Fruit fly (Drosophila melanogaster) whole organism, prepupa: ENCODE data around the gene CG13670.

ENCODE experiments used
- Blimp-1 ChIP-seq: fragments of 200-800 bp; sonication (Bioruptor generic); optimal IDR thresholded peaks from 3 replicates; lab custom pipeline; 2017; ENCODE audit warnings: missing biosample characterization, missing genetic modification characterization, mild to moderate bottlenecking, moderate library complexity, missing genetic modification reagents
- CG10669 ChIP-seq: fragments of 200-800 bp; sonication (Bioruptor generic); optimal IDR thresholded peaks from 3 replicates; lab custom pipeline; 2018; ENCODE audit warnings: missing biosample characterization, mild to moderate bottlenecking, missing genetic modification characterization, moderate library complexity
- CG11294 ChIP-seq: fragments of 200-800 bp; sonication (Bioruptor generic); IDR thresholded peaks from 2 replicates; pipeline ENCODE4 v1.3.6; 2022; ENCODE audit warnings: missing biosample characterization, missing genetic modification characterization
- CG11762 ChIP-seq: fragments of 200-800 bp; sonication (Bioruptor generic); optimal IDR thresholded peaks from 3 replicates; lab custom pipeline; 2016; ENCODE audit warnings: missing biosample characterization, missing genetic modification characterization; ENCODE audit not compliant: insufficient read depth
- CG11902 ChIP-seq: fragments of 200-800 bp; sonication (Bioruptor generic); optimal IDR thresholded peaks from 3 replicates; lab custom pipeline; 2016; ENCODE audit warnings: missing biosample characterization, missing genetic modification characterization
- CG15336 ChIP-seq: fragments of 200-800 bp; sonication (Bioruptor generic); IDR thresholded peaks from 2 replicates; pipeline ENCODE4 v1.3.6; 2022; ENCODE audit warnings: missing biosample characterization, missing genetic modification characterization
- CG1621 ChIP-seq: fragments of 200-800 bp; sonication (Bioruptor generic); optimal IDR thresholded peaks from 3 replicates; lab custom pipeline; 2018; ENCODE audit warnings: missing biosample characterization, mild to moderate bottlenecking, missing genetic modification characterization
- CG16779 ChIP-seq: fragments of 200-800 bp; sonication (Bioruptor generic); optimal IDR thresholded peaks from 3 replicates; lab custom pipeline; 2017; ENCODE audit warnings: missing biosample characterization, mild to moderate bottlenecking, missing genetic modification characterization
- CG3032 ChIP-seq: fragments of 200-800 bp; optimal IDR thresholded peaks from 2 replicates; lab custom pipeline; 2019; ENCODE audit warnings: missing biosample characterization, mild to moderate bottlenecking, missing genetic modification characterization, moderate library complexity
- CG31627 ChIP-seq: fragments of 200-800 bp; sonication (Bioruptor generic); optimal IDR thresholded peaks from 3 replicates; lab custom pipeline; 2016; ENCODE audit warnings: missing biosample characterization, missing genetic modification characterization
- CG32006 ChIP-seq: fragments of 200-800 bp; sonication (Bioruptor generic); optimal IDR thresholded peaks from 3 replicates; lab custom pipeline; 2017; ENCODE audit warnings: missing biosample characterization, mild to moderate bottlenecking, missing genetic modification characterization
- CG3919 ChIP-seq: fragments of 200-800 bp; sonication (Bioruptor generic); optimal IDR thresholded peaks from 3 replicates; lab custom pipeline; 2016; ENCODE audit warnings: missing biosample characterization, missing genetic modification characterization
- CG4318 ChIP-seq: fragments of 200-800 bp; sonication (Bioruptor generic); optimal IDR thresholded peaks from 3 replicates; lab custom pipeline; 2017; ENCODE audit warnings: missing biosample characterization, mild to moderate bottlenecking, missing genetic modification characterization
- CG6163 ChIP-seq: fragments of 200-800 bp; sonication (Bioruptor generic); IDR thresholded peaks from 3 replicates; pipeline ENCODE4 v1.3.6; 2022; ENCODE audit warnings: missing biosample characterization, missing genetic modification characterization
- CG6276 ChIP-seq: fragments of 200-800 bp; sonication (Bioruptor generic); optimal IDR thresholded peaks from 2 replicates; lab custom pipeline; 2017; ENCODE audit warnings: missing biosample characterization, mild to moderate bottlenecking, missing genetic modification characterization
- CG6792 ChIP-seq: fragments of 200-800 bp; sonication (Bioruptor generic); optimal IDR thresholded peaks from 3 replicates; lab custom pipeline; 2016; ENCODE audit warnings: missing biosample characterization, missing genetic modification characterization
- CG6808 ChIP-seq: fragments of 200-800 bp; sonication (Bioruptor generic); optimal IDR thresholded peaks from 3 replicates; lab custom pipeline; 2017; ENCODE audit warnings: missing biosample characterization, missing genetic modification characterization, mild to moderate bottlenecking, moderate library complexity, missing genetic modification reagents
- CG6854 ChIP-seq: fragments of 200-800 bp; sonication (Bioruptor generic); optimal IDR thresholded peaks from 2 replicates; lab custom pipeline; 2017; ENCODE audit warnings: missing biosample characterization, mild to moderate bottlenecking, missing genetic modification characterization
- CG8119 ChIP-seq: fragments of 200-800 bp; sonication (Bioruptor generic); IDR thresholded peaks from 3 replicates; pipeline ENCODE4 v1.3.6; 2022; ENCODE audit warnings: missing biosample characterization, missing genetic modification characterization
- CG8319 ChIP-seq: fragments of 200-800 bp; sonication (Bioruptor generic); optimal IDR thresholded peaks from 3 replicates; lab custom pipeline; 2016; ENCODE audit warnings: missing biosample characterization, missing genetic modification characterization
- CG8632 ChIP-seq: fragments of 200-800 bp; sonication (Bioruptor generic); optimal IDR thresholded peaks from 3 replicates; lab custom pipeline; 2016; ENCODE audit warnings: missing biosample characterization, missing genetic modification characterization
- CG9139 ChIP-seq: fragments of 200-800 bp; sonication (Bioruptor generic); optimal IDR thresholded peaks from 3 replicates; lab custom pipeline; 2017; ENCODE audit warnings: missing biosample characterization, mild to moderate bottlenecking, missing genetic modification characterization
- Eip75B ChIP-seq: fragments of 200-800 bp; sonication (Bioruptor generic); optimal IDR thresholded peaks from 3 replicates; lab custom pipeline; 2016; ENCODE audit warnings: missing biosample characterization, missing genetic modification characterization
- Eip78C ChIP-seq: fragments of 200-800 bp; sonication (Bioruptor generic); peaks from one replicate; lab custom pipeline; 2016; ENCODE audit warnings: missing biosample characterization, missing genetic modification characterization
- Ets21C ChIP-seq: fragments of 200-800 bp; sonication (Bioruptor generic); optimal IDR thresholded peaks from 3 replicates; lab custom pipeline; 2016; ENCODE audit warnings: missing biosample characterization, missing genetic modification characterization
- Hr38 ChIP-seq: sonication (Bioruptor generic); optimal IDR thresholded peaks from 2 replicates; lab custom pipeline; 2016; ENCODE audit warnings: missing biosample characterization, missing genetic modification characterization
- Hr39 ChIP-seq: fragments of 200-800 bp; sonication (Bioruptor generic); optimal IDR thresholded peaks from 2 replicates; lab custom pipeline; 2016; ENCODE audit warnings: missing biosample characterization, missing genetic modification characterization
- Hr4 ChIP-seq: fragments of 200-800 bp; sonication (Bioruptor generic); optimal IDR thresholded peaks from 3 replicates; lab custom pipeline; 2016; ENCODE audit warnings: missing biosample characterization, missing genetic modification characterization
- Lpt ChIP-seq: fragments of 200-800 bp; sonication (Bioruptor generic); optimal IDR thresholded peaks from 3 replicates; lab custom pipeline; 2016; ENCODE audit warnings: missing biosample characterization, missing genetic modification characterization
- OdsH ChIP-seq: fragments of 200-800 bp; sonication (Bioruptor generic); optimal IDR thresholded peaks from 3 replicates; lab custom pipeline; 2016; ENCODE audit warnings: missing biosample characterization, missing genetic modification characterization
- Smox ChIP-seq: fragments of 200-800 bp; sonication (Bioruptor generic); optimal IDR thresholded peaks from 3 replicates; lab custom pipeline; 2016; ENCODE audit warnings: missing biosample characterization, missing genetic modification characterization
- Sox102F ChIP-seq: fragments of 200-800 bp; sonication (Bioruptor generic); optimal IDR thresholded peaks from 2 replicates; lab custom pipeline; 2016; ENCODE audit warnings: missing biosample characterization, mild to moderate bottlenecking, missing genetic modification characterization
- Sox14 ChIP-seq: fragments of 200-800 bp; sonication (Bioruptor generic); optimal IDR thresholded peaks from 3 replicates; lab custom pipeline; 2016; ENCODE audit warnings: missing biosample characterization, missing genetic modification characterization
- Sox15 ChIP-seq: fragments of 200-800 bp; sonication (Bioruptor generic); optimal IDR thresholded peaks from 3 replicates; lab custom pipeline; 2016; ENCODE audit warnings: missing biosample characterization, missing genetic modification characterization
- achi ChIP-seq: fragments of 200-800 bp; sonication (Bioruptor generic); optimal IDR thresholded peaks from 3 replicates; lab custom pipeline; 2016; ENCODE audit warnings: missing biosample characterization, missing genetic modification characterization
- acj6 ChIP-seq: fragments of 200-800 bp; sonication (Bioruptor generic); optimal IDR thresholded peaks from 3 replicates; lab custom pipeline; 2016; ENCODE audit warnings: missing biosample characterization, missing genetic modification characterization
- cyc ChIP-seq: fragments of 200-800 bp; sonication (Bioruptor generic); optimal IDR thresholded peaks from 3 replicates; lab custom pipeline; 2016; ENCODE audit warnings: missing biosample characterization, missing genetic modification characterization
- dac ChIP-seq: fragments of 200-800 bp; sonication (Bioruptor generic); optimal IDR thresholded peaks from 2 replicates; lab custom pipeline; 2017; ENCODE audit warnings: missing biosample characterization, mild to moderate bottlenecking, missing genetic modification characterization
- dsx ChIP-seq: fragments of 200-800 bp; optimal IDR thresholded peaks from 3 replicates; lab custom pipeline; 2019; ENCODE audit warnings: missing biosample characterization, mild to moderate bottlenecking, missing genetic modification characterization, moderate library complexity; ENCODE audit not compliant: poor library complexity, severe bottlenecking
- eg ChIP-seq: fragments of 200-800 bp; sonication (Bioruptor generic); IDR thresholded peaks from 3 replicates; pipeline ENCODE4 v1.3.6; 2022; ENCODE audit warnings: missing biosample characterization, missing genetic modification characterization
- fd59A ChIP-seq: fragments of 200-800 bp; sonication (Bioruptor generic); optimal IDR thresholded peaks from 2 replicates; lab custom pipeline; 2017; ENCODE audit warnings: missing biosample characterization, mild to moderate bottlenecking, missing genetic modification characterization, missing genetic modification reagents
- fd85E ChIP-seq: fragments of 200-800 bp; sonication (Bioruptor generic); optimal IDR thresholded peaks from 3 replicates; lab custom pipeline; 2016; ENCODE audit warnings: missing biosample characterization, missing genetic modification characterization
- fkh ChIP-seq: fragments of 200-800 bp; sonication (Bioruptor generic); optimal IDR thresholded peaks from 3 replicates; lab custom pipeline; 2017; ENCODE audit warnings: missing biosample characterization, mild to moderate bottlenecking, missing genetic modification characterization, moderate library complexity
- lz ChIP-seq: fragments of 200-800 bp; sonication (Bioruptor generic); optimal IDR thresholded peaks from 3 replicates; lab custom pipeline; 2016; ENCODE audit warnings: missing biosample characterization, missing genetic modification characterization
- net ChIP-seq: fragments of 200-800 bp; sonication (Bioruptor generic); optimal IDR thresholded peaks from 3 replicates; lab custom pipeline; 2016; ENCODE audit warnings: missing biosample characterization, missing genetic modification characterization
- pdm3 ChIP-seq: fragments of 200-800 bp; sonication (Bioruptor generic); optimal IDR thresholded peaks from 3 replicates; lab custom pipeline; 2016; ENCODE audit warnings: missing biosample characterization, missing genetic modification characterization
- salr ChIP-seq, 2 experiments: fragments of 200-800 bp; sonication (Bioruptor generic); optimal IDR thresholded peaks; 3 replicates each; lab custom pipeline; 2016 to 2018; ENCODE audit warnings: missing biosample characterization in 2 of 2, missing genetic modification characterization in 2 of 2, mild to moderate bottlenecking in 1 of 2
- spab ChIP-seq: fragments of 200-800 bp; sonication (Bioruptor generic); optimal IDR thresholded peaks from 2 replicates; lab custom pipeline; 2017; ENCODE audit warnings: missing biosample characterization, mild to moderate bottlenecking, missing genetic modification characterization, missing genetic modification reagents
- svp ChIP-seq: fragments of 200-800 bp; sonication (Bioruptor generic); peaks from one replicate; lab custom pipeline; 2016; ENCODE audit warnings: missing biosample characterization, missing genetic modification characterization
- vri ChIP-seq: fragments of 200-800 bp; sonication (Bioruptor generic); optimal IDR thresholded peaks from 3 replicates; lab custom pipeline; 2016; ENCODE audit warnings: missing biosample characterization, mild to moderate bottlenecking, missing genetic modification characterization

The CG13670 gene

dm6 chr3L:8306880-8307279 is 13.7 kb upstream of the CG13670 start, which contains the start of gene Gr66a:
Gr66a (minus strand) TSS chr3L:8306980.
- TF ChIP-seq CG6276 (GFP tag; lab: Kevin White, UChicago) (no peak), CG1621 (tag; lab: Kevin White, UChicago) (no peak), eg (GFP tag; lab: Robert Waterston, UW) (no peak), salr (GFP tag; optimal IDR thresholded peaks at IDR 0.05; lab: Kevin White, UChicago) (no peak), Eip75B (no peak), CG32006 (GFP tag; lab: Kevin White, UChicago) (no peak)

dm6 chr3L:8308891-8309352 is 11.6 kb upstream of the CG13670 start, which contains the start of gene BI-1:
BI-1 (minus strand) TSS chr3L:8308941.
- TF ChIP-seq Lpt (GFP tag; lab: Kevin White, UChicago) (no peak), CG6163 (GFP tag; lab: Robert Waterston, UW) (no peak), net (no peak), achi (no peak), Ets21C (GFP tag; lab: Kevin White, UChicago) (no peak), fd85E (GFP tag; lab: Kevin White, UChicago) (peak; percentile 38), acj6 (GFP tag; lab: Kevin White, UChicago) (no peak), CG6276 (GFP tag; lab: Kevin White, UChicago) (no peak), CG31627 (GFP tag; lab: Kevin White, UChicago) (peak; percentile 22), Sox102F (GFP tag; lab: Kevin White, UChicago) (no peak), Smox (GFP tag; lab: Kevin White, UChicago) (no peak), CG3032 (tag; lab: Kevin White, UChicago) (peak; percentile 66), salr (GFP tag; optimal IDR thresholded peaks at IDR 0.05; lab: Kevin White, UChicago) (no peak), CG16779 (tag; lab: Kevin White, UChicago) (no peak), Sox14 (GFP tag; lab: Kevin White, UChicago) (peak; percentile 28), vri (no peak), cyc (GFP tag; lab: Kevin White, UChicago) (peak; percentile 59), CG8632 (GFP tag; lab: Kevin White, UChicago) (peak; percentile 40), fkh (GFP tag; lab: Kevin White, UChicago) (no peak), Hr38 (GFP tag; lab: Kevin White, UChicago) (no peak), CG4318 (GFP tag; lab: Kevin White, UChicago) (no peak), CG15336 (GFP tag; lab: Robert Waterston, UW) (no peak), CG1621 (tag; lab: Kevin White, UChicago) (no peak), CG6854 (no peak), Eip78C (peak; percentile 80), OdsH (GFP tag; lab: Kevin White, UChicago) (no peak), pdm3 (GFP tag; lab: Kevin White, UChicago) (no peak), dsx (GFP tag; lab: Kevin White, UChicago) (peak; percentile 67), CG8319 (peak; percentile 63), Sox15 (peak; percentile 19), CG10669 (GFP tag; lab: Kevin White, UChicago) (no peak), lz (GFP tag; lab: Kevin White, UChicago) (peak; percentile 69), CG11902 (no peak), Hr4 (GFP tag; lab: Kevin White, UChicago) (no peak), CG8119 (GFP tag; lab: Robert Waterston, UW) (peak; percentile 22; the same call in 1 of the 3 replicates), CG11762 (GFP tag; lab: Kevin White, UChicago) (peak; percentile 43), CG11294 (no peak), CG32006 (GFP tag; lab: Kevin White, UChicago) (no peak), Eip75B (no peak), spab (GFP tag; lab: Kevin White, UChicago) (no peak), fd59A (GFP tag; lab: Kevin White, UChicago) (peak; percentile 16), dac (GFP tag; lab: Kevin White, UChicago) (no peak), CG9139 (GFP tag; lab: Kevin White, UChicago) (no peak), CG6792 (GFP tag; lab: Kevin White, UChicago) (peak; percentile 37), Blimp-1 (GFP tag; lab: Kevin White, UChicago) (no peak), CG6808 (peak; percentile 52), CG3919 (no peak), svp (GFP tag; lab: Kevin White, UChicago) (no peak), Hr39 (GFP tag; lab: Kevin White, UChicago) (no peak)
